Fruit fly (Drosophila melanogaster) whole organism, embryonic: ENCODE measurements around the gene mRpS11.

Source experiments
- Adf1 ChIP-seq: fragments of 200-800 bp; sonication (Bioruptor generic); IDR thresholded peaks from 2 replicates; pipeline ENCODE4 v1.3.6; 2022; ENCODE audit warnings: missing biosample characterization, missing genetic modification characterization
- Aef1 ChIP-seq: fragments of 200-800 bp; sonication (Bioruptor generic); IDR thresholded peaks from 3 replicates; pipeline ENCODE4 v1.3.6; 2022; ENCODE audit warnings: missing biosample characterization, missing genetic modification characterization
- CG10209 ChIP-seq: fragments of 200-800 bp; sonication (Bioruptor generic); optimal IDR thresholded peaks from 3 replicates; lab custom pipeline; 2017; ENCODE audit warnings: missing biosample characterization, mild to moderate bottlenecking, missing genetic modification characterization, missing genetic modification reagents
- CG11560 ChIP-seq: fragments of 200-800 bp; sonication (Bioruptor generic); IDR thresholded peaks from 3 replicates; pipeline ENCODE4 v1.3.6; 2022; ENCODE audit warnings: missing biosample characterization, missing genetic modification characterization
- CG12219 ChIP-seq: fragments of 200-800 bp; sonication (Bioruptor generic); optimal IDR thresholded peaks from 3 replicates; lab custom pipeline; 2018; ENCODE audit warnings: missing biosample characterization, mild to moderate bottlenecking, missing genetic modification characterization
- CG12391 ChIP-seq: fragments of 200-800 bp; sonication (Bioruptor generic); optimal IDR thresholded peaks from 3 replicates; lab custom pipeline; 2018; ENCODE audit warnings: missing biosample characterization, mild to moderate bottlenecking, missing genetic modification characterization, moderate library complexity
- CG12744 ChIP-seq: fragments of 200-800 bp; sonication (Bioruptor generic); optimal IDR thresholded peaks from 2 replicates; lab custom pipeline; 2016; ENCODE audit warnings: missing biosample characterization, missing genetic modification characterization
- CG13624 ChIP-seq: fragments of 200-800 bp; sonication (Bioruptor generic); optimal IDR thresholded peaks from 2 replicates; lab custom pipeline; 2016; ENCODE audit warnings: missing biosample characterization, missing genetic modification characterization
- CG14014 ChIP-seq: fragments of 200-800 bp; sonication (Bioruptor generic); IDR thresholded peaks from 2 replicates; pipeline ENCODE4 v1.3.6; 2022; ENCODE audit warnings: missing biosample characterization, missing genetic modification characterization
- CG14710 ChIP-seq: fragments of 200-800 bp; sonication (Bioruptor generic); optimal IDR thresholded peaks from 3 replicates; lab custom pipeline; 2019; ENCODE audit warnings: missing biosample characterization, mild to moderate bottlenecking, missing genetic modification characterization, moderate library complexity
- CG1602 ChIP-seq: fragments of 200-800 bp; sonication (Bioruptor generic); optimal IDR thresholded peaks from 3 replicates; lab custom pipeline; 2016; ENCODE audit warnings: missing biosample characterization, missing genetic modification characterization
- CG16779 ChIP-seq: fragments of 200-800 bp; sonication (Bioruptor generic); IDR thresholded peaks from 2 replicates; pipeline ENCODE4 v1.3.6; 2022; ENCODE audit warnings: missing biosample characterization, missing genetic modification characterization
- CG16813 ChIP-seq: fragments of 200-800 bp; sonication (Bioruptor generic); IDR thresholded peaks from 3 replicates; pipeline ENCODE4 v1.3.6; 2022; ENCODE audit warnings: missing biosample characterization, missing genetic modification characterization; ENCODE audit not compliant: partially characterized antibody
- CG17359 ChIP-seq: fragments of 200-800 bp; sonication (Bioruptor generic); optimal IDR thresholded peaks from 3 replicates; lab custom pipeline; 2018; ENCODE audit warnings: missing biosample characterization, mild to moderate bottlenecking, missing genetic modification characterization, moderate library complexity
- CG18619 ChIP-seq: fragments of 200-800 bp; sonication (Bioruptor generic); optimal IDR thresholded peaks from 3 replicates; lab custom pipeline; 2017; ENCODE audit warnings: missing biosample characterization, mild to moderate bottlenecking, missing genetic modification characterization
- CG2129 ChIP-seq: fragments of 200-800 bp; sonication (Bioruptor generic); IDR thresholded peaks from 2 replicates; pipeline ENCODE4 v1.3.6; 2022; ENCODE audit warnings: missing biosample characterization, missing genetic modification characterization; ENCODE audit not compliant: partially characterized antibody
- CG2202 ChIP-seq: fragments of 200-800 bp; sonication (Bioruptor generic); optimal IDR thresholded peaks from 2 replicates; lab custom pipeline; 2018; ENCODE audit warnings: missing biosample characterization, mild to moderate bottlenecking, missing genetic modification characterization
- CG33213 ChIP-seq: fragments of 200-800 bp; sonication (Bioruptor generic); optimal IDR thresholded peaks from 3 replicates; lab custom pipeline; 2016; ENCODE audit warnings: missing biosample characterization, missing genetic modification characterization
- CG4404 ChIP-seq: fragments of 200-800 bp; sonication (Bioruptor generic); IDR thresholded peaks from 2 replicates; pipeline ENCODE4 v1.3.6; 2022; ENCODE audit warnings: missing biosample characterization, missing genetic modification characterization
- CG4854 ChIP-seq: fragments of 200-800 bp; sonication (Bioruptor generic); optimal IDR thresholded peaks from 2 replicates; lab custom pipeline; 2016; ENCODE audit warnings: missing biosample characterization, missing genetic modification characterization, inconsistent platforms
- CG5953 ChIP-seq: fragments of 200-800 bp; sonication (Bioruptor generic); IDR thresholded peaks from 2 replicates; pipeline ENCODE4 v1.3.6; 2022; ENCODE audit warnings: missing biosample characterization, missing genetic modification characterization
- CG6854 ChIP-seq: fragments of 200-800 bp; sonication (Bioruptor generic); optimal IDR thresholded peaks from 3 replicates; lab custom pipeline; 2017; ENCODE audit warnings: missing biosample characterization, mild to moderate bottlenecking, missing genetic modification characterization
- CG7786 ChIP-seq: fragments of 200-800 bp; sonication (Bioruptor generic); optimal IDR thresholded peaks from 2 replicates; lab custom pipeline; 2016; ENCODE audit warnings: missing biosample characterization, missing genetic modification characterization
- CG7963 ChIP-seq: fragments of 200-800 bp; sonication (Bioruptor generic); IDR thresholded peaks from 3 replicates; pipeline ENCODE4 v1.3.6; 2022; ENCODE audit warnings: missing biosample characterization, missing genetic modification characterization; ENCODE audit not compliant: partially characterized antibody
- CG8765 ChIP-seq: fragments of 200-800 bp; sonication (Bioruptor generic); IDR thresholded peaks from 2 replicates; pipeline ENCODE4 v1.3.6; 2022; ENCODE audit warnings: missing biosample characterization, missing genetic modification characterization
- CG8924 ChIP-seq: fragments of 200-800 bp; optimal IDR thresholded peaks from 3 replicates; lab custom pipeline; 2019; ENCODE audit warnings: missing biosample characterization, mild to moderate bottlenecking, missing genetic modification characterization, moderate library complexity
- CG9876 ChIP-seq: fragments of 200-800 bp; sonication (Bioruptor generic); optimal IDR thresholded peaks from 2 replicates; lab custom pipeline; 2016; ENCODE audit warnings: missing biosample characterization, missing genetic modification characterization
- Deaf1 ChIP-seq: fragments of 200-800 bp; optimal IDR thresholded peaks from 3 replicates; lab custom pipeline; 2019; ENCODE audit warnings: missing biosample characterization, mild to moderate bottlenecking, missing genetic modification characterization, moderate library complexity
- Dip2 ChIP-seq: fragments of 200-800 bp; sonication (Bioruptor generic); IDR thresholded peaks from 2 replicates; pipeline ENCODE4 v1.3.6; 2022; ENCODE audit warnings: missing biosample characterization, missing genetic modification characterization
- Hr39 ChIP-seq: fragments of >200 bp; optimal IDR thresholded peaks from 2 replicates; lab custom pipeline; 2017
- Hr51 ChIP-seq, 2 experiments: fragments of 200-800 bp; sonication (Bioruptor generic); optimal IDR thresholded peaks; 2 replicates in 1 of 2; 3 replicates in 1 of 2; lab custom pipeline; 2016 to 2018; ENCODE audit warnings: missing biosample characterization in 2 of 2, missing genetic modification characterization in 2 of 2, mild to moderate bottlenecking in 1 of 2, moderate library complexity in 1 of 2
- Lpt ChIP-seq: fragments of >200 bp; optimal IDR thresholded peaks from 2 replicates; lab custom pipeline; 2018; ENCODE audit warnings: missing biosample characterization, missing genetic modification characterization
- Six4 ChIP-seq: fragments of 200-800 bp; sonication (Bioruptor generic); optimal IDR thresholded peaks from 2 replicates; lab custom pipeline; 2016; ENCODE audit warnings: missing biosample characterization, missing genetic modification characterization
- TFAM ChIP-seq: fragments of 200-800 bp; sonication (Bioruptor generic); optimal IDR thresholded peaks from 2 replicates; lab custom pipeline; 2017; ENCODE audit warnings: missing biosample characterization, missing genetic modification characterization, inconsistent platforms
- Trl ChIP-seq, 3 experiments: fragments of >200 bp in 2 of 3; fragments of 200-800 bp in 1 of 3; sonication (Bioruptor generic) in 1 of 3; optimal IDR thresholded peaks; 2 replicates in 1 of 3; 3 replicates in 2 of 3; lab custom pipeline; 2016 to 2017; ENCODE audit warnings: missing biosample characterization in 1 of 3, missing genetic modification characterization in 1 of 3
- dan ChIP-seq: fragments of 200-800 bp; sonication (Bioruptor generic); IDR thresholded peaks from 2 replicates; pipeline ENCODE4 v1.3.6; 2022; ENCODE audit warnings: missing biosample characterization, missing genetic modification characterization
- dpn ChIP-seq, 2 experiments: fragments of 200-800 bp; sonication (Bioruptor generic); optimal IDR thresholded peaks; 3 replicates each; lab custom pipeline; 2016; ENCODE audit warnings: missing biosample characterization in 2 of 2, missing genetic modification characterization in 2 of 2
- h ChIP-seq: fragments of >200 bp; optimal IDR thresholded peaks from 2 replicates; lab custom pipeline; 2017
- ind ChIP-seq: fragments of 200-800 bp; sonication (Bioruptor generic); optimal IDR thresholded peaks from 3 replicates; lab custom pipeline; 2016; ENCODE audit warnings: missing biosample characterization, missing genetic modification characterization
- jigr1 ChIP-seq: fragments of 200-800 bp; sonication (Bioruptor generic); IDR thresholded peaks from 3 replicates; pipeline ENCODE4 v1.3.6; 2022; ENCODE audit warnings: missing biosample characterization, missing genetic modification characterization
- ken ChIP-seq: fragments of 200-800 bp; sonication (Bioruptor generic); IDR thresholded peaks from 3 replicates; pipeline ENCODE4 v1.3.6; 2022; ENCODE audit warnings: missing biosample characterization, missing genetic modification characterization
- knrl ChIP-seq: fragments of 200-800 bp; sonication (Bioruptor generic); IDR thresholded peaks from 3 replicates; pipeline ENCODE4 v1.3.6; 2022; ENCODE audit warnings: missing biosample characterization, missing genetic modification characterization; ENCODE audit not compliant: partially characterized antibody
- nerfin-1 ChIP-seq: fragments of 200-800 bp; sonication (Bioruptor generic); optimal IDR thresholded peaks from 3 replicates; lab custom pipeline; 2019; ENCODE audit warnings: missing biosample characterization, mild to moderate bottlenecking, missing genetic modification characterization, moderate library complexity
- pum ChIP-seq: fragments of 200-800 bp; sonication (Bioruptor generic); optimal IDR thresholded peaks from 2 replicates; lab custom pipeline; 2016; ENCODE audit warnings: missing biosample characterization, missing genetic modification characterization
- sens ChIP-seq: fragments of 200-800 bp; sonication (Bioruptor generic); peaks from one replicate; lab custom pipeline; 2016; ENCODE audit warnings: missing biosample characterization, missing genetic modification characterization
- sug ChIP-seq: fragments of 200-800 bp; optimal IDR thresholded peaks from 2 replicates; lab custom pipeline; 2019; ENCODE audit warnings: missing biosample characterization, mild to moderate bottlenecking, missing genetic modification characterization, moderate library complexity
- tx ChIP-seq: fragments of 200-800 bp; sonication (Bioruptor generic); optimal IDR thresholded peaks from 2 replicates; lab custom pipeline; 2016; ENCODE audit warnings: missing biosample characterization, missing genetic modification characterization
- vnd ChIP-seq: fragments of 200-800 bp; sonication (Bioruptor generic); IDR thresholded peaks from 3 replicates; pipeline ENCODE4 v1.3.6; 2022; ENCODE audit warnings: missing biosample characterization, missing genetic modification characterization; ENCODE audit not compliant: partially characterized antibody
- zen2 ChIP-seq: fragments of 200-800 bp; sonication (Bioruptor generic); IDR thresholded peaks from 3 replicates; pipeline ENCODE4 v1.3.6; 2022; ENCODE audit warnings: missing biosample characterization, missing genetic modification characterization; ENCODE audit not compliant: partially characterized antibody
- zf30C ChIP-seq: fragments of 200-800 bp; sonication (Bioruptor generic); optimal IDR thresholded peaks from 3 replicates; lab custom pipeline; 2018; ENCODE audit warnings: missing biosample characterization, mild to moderate bottlenecking, missing genetic modification characterization

mRpS11 gene

dm6 chr3R:17085029-17085807 is 12.7 kb downstream of the mRpS11 start, which contains the start of gene GckIII (continued):
- TF ChIP-seq CG12391 (tag; lab: Kevin White, UChicago), result peak; percentile 26
- no peak for TF ChIP-seq jigr1 (GFP tag; lab: Robert Waterston, UW)
- no peak for TF ChIP-seq CG6854
- peak; percentile 57; the same call in 2 of the 3 replicates for TF ChIP-seq CG16813 (GFP tag; lab: Robert Waterston, UW)
- peak; percentile 17 for TF ChIP-seq CG17359 (tag; lab: Kevin White, UChicago)
- no peak for TF ChIP-seq CG4404
- TF ChIP-seq sens (GFP tag; lab: Kevin White, UChicago), result peak; percentile 82
- no peak for TF ChIP-seq Dip2
- TF ChIP-seq h, result no peak
- no peak for TF ChIP-seq dan (GFP tag; lab: Robert Waterston, UW)
- TF ChIP-seq vnd (GFP tag; lab: Robert Waterston, UW), result peak; percentile 66
- no peak for TF ChIP-seq CG2202
- no peak for TF ChIP-seq sug
- no peak for TF ChIP-seq Trl (optimal IDR thresholded peaks at IDR 0.05; lab: Kevin White, UChicago)
- no peak for TF ChIP-seq Trl (GFP tag; optimal IDR thresholded peaks at IDR 0.05; lab: Kevin White, UChicago)
- TF ChIP-seq tx (GFP tag; lab: Kevin White, UChicago), result no peak
- TF ChIP-seq Deaf1 (tag; lab: Kevin White, UChicago), result no peak
- TF ChIP-seq CG18619 (GFP tag; lab: Kevin White, UChicago), result no peak
- TF ChIP-seq Aef1 (GFP tag; lab: Robert Waterston, UW), result no peak
- TF ChIP-seq CG4854 (GFP tag; lab: Kevin White, UChicago), result no peak
- peak; percentile 72; the same call in 2 of the 3 replicates for TF ChIP-seq knrl (GFP tag; lab: Robert Waterston, UW)
- TF ChIP-seq pum (GFP tag; lab: Kevin White, UChicago), result no peak
- TF ChIP-seq CG8765 (GFP tag; lab: Robert Waterston, UW), result no peak
- peak; percentile 62 for TF ChIP-seq CG14710 (tag; lab: Kevin White, UChicago)
- no peak for TF ChIP-seq CG7786 (GFP tag; lab: Kevin White, UChicago)
- TF ChIP-seq Lpt, result no peak
- no peak for TF ChIP-seq CG14014
- peak; percentile 83; the same call in 2 of the 3 replicates for TF ChIP-seq CG11560 (tag; lab: Robert Waterston, UW)
- no peak for TF ChIP-seq CG1602 (GFP tag; lab: Kevin White, UChicago)
- no peak for TF ChIP-seq CG12744 (GFP tag; lab: Kevin White, UChicago)
- no peak for TF ChIP-seq dpn (GFP tag; optimal IDR thresholded peaks at IDR 0.05; lab: Kevin White, UChicago)
- TF ChIP-seq CG13624 (GFP tag; lab: Kevin White, UChicago), result no peak
- TF ChIP-seq Adf1 (GFP tag; lab: Robert Waterston, UW), result no peak
- peak; percentile 32 for TF ChIP-seq CG8924 (tag; lab: Kevin White, UChicago)
- TF ChIP-seq nerfin-1 (tag; lab: Kevin White, UChicago), result no peak
- peak; percentile 86 for TF ChIP-seq CG2129 (GFP tag; lab: Robert Waterston, UW)
- TF ChIP-seq zf30C (GFP tag; lab: Kevin White, UChicago), result no peak
- no peak for TF ChIP-seq ind
- TF ChIP-seq Hr39 (lab: Kevin White, UChicago), result no peak
- TF ChIP-seq Six4 (GFP tag; lab: Kevin White, UChicago), result no peak
- no peak for TF ChIP-seq CG5953 (GFP tag; lab: Robert Waterston, UW)
- TF ChIP-seq CG7963, result peak; percentile 59; the same call in 2 of the 3 replicates
- no peak for TF ChIP-seq ken
- no peak for TF ChIP-seq CG10209
- TF ChIP-seq zen2 (GFP tag; lab: Robert Waterston, UW), result peak; percentile 89
- TF ChIP-seq Hr51 (GFP tag; optimal IDR thresholded peaks at IDR 0.05; lab: Kevin White, UChicago), result no peak
- TF ChIP-seq CG33213, result no peak
- TF ChIP-seq CG12219 (GFP tag; lab: Kevin White, UChicago), result no peak
- TF ChIP-seq CG16779 (GFP tag; lab: Robert Waterston, UW), result no peak
- TF ChIP-seq TFAM (GFP tag; lab: Kevin White, UChicago), result no peak
- no peak for TF ChIP-seq CG9876
